Worm (Caenorhabditis elegans) whole organism, mixed stage, embryonic: ENCODE measurements around the gene kap-1.

ENCODE experiments used
- snpc-4 ChIP-seq: fragments of 150-350 bp; optimal IDR thresholded peaks from 2 replicates; lab custom pipeline; 2014; ENCODE audit warnings: missing biosample characterization, missing genetic modification characterization
- unc-39 ChIP-seq: fragments of 150-350 bp; optimal IDR thresholded peaks from 2 replicates; lab custom pipeline; 2014; ENCODE audit warnings: missing biosample characterization, missing genetic modification characterization

- TF ChIP-seq unc-39 (no peak), snpc-4 (tag; lab: Kevin White, UChicago) (no peak)
Observed at ce11 chrIII:7335220-7335619, 3.4 kb upstream of the kap-1 start, which contains the start of gene F56C9.10.
